Fruit fly (Drosophila melanogaster) whole organism, embryonic: ENCODE measurements around the gene Cyp9f2.

Experiments
- BEAF-32 ChIP-seq: fragments of 200-800 bp; sonication (Bioruptor generic); optimal IDR thresholded peaks from 3 replicates; lab custom pipeline; 2017; ENCODE audit warnings: missing biosample characterization, missing genetic modification characterization, mild to moderate bottlenecking, moderate library complexity, missing genetic modification reagents
- Bteb2 ChIP-seq: fragments of 200-800 bp; sonication (Bioruptor generic); optimal IDR thresholded peaks from 2 replicates; lab custom pipeline; 2016; ENCODE audit warnings: missing biosample characterization, missing genetic modification characterization
- CG12071 ChIP-seq: fragments of 200-800 bp; sonication (Bioruptor generic); optimal IDR thresholded peaks from 3 replicates; lab custom pipeline; 2018; ENCODE audit warnings: missing biosample characterization, mild to moderate bottlenecking, missing genetic modification characterization
- CG12769 ChIP-seq: fragments of 200-800 bp; sonication (Bioruptor generic); optimal IDR thresholded peaks from 2 replicates; lab custom pipeline; 2019; ENCODE audit warnings: missing biosample characterization, mild to moderate bottlenecking, missing genetic modification characterization, moderate library complexity
- CG1603 ChIP-seq: fragments of 200-800 bp; sonication (Bioruptor generic); optimal IDR thresholded peaks from 2 replicates; lab custom pipeline; 2019; ENCODE audit warnings: missing biosample characterization, mild to moderate bottlenecking, missing genetic modification characterization, moderate library complexity
- CG16813 ChIP-seq: fragments of 200-800 bp; sonication (Bioruptor generic); IDR thresholded peaks from 3 replicates; pipeline ENCODE4 v1.3.6; 2022; ENCODE audit warnings: missing biosample characterization, missing genetic modification characterization; ENCODE audit not compliant: partially characterized antibody
- CG17186 ChIP-seq: fragments of 200-800 bp; sonication (Bioruptor generic); optimal IDR thresholded peaks from 3 replicates; lab custom pipeline; 2017; ENCODE audit warnings: missing biosample characterization, missing genetic modification reagents, missing genetic modification characterization
- CG2116 ChIP-seq: fragments of 200-800 bp; sonication (Bioruptor generic); optimal IDR thresholded peaks from 3 replicates; lab custom pipeline; 2018; ENCODE audit warnings: missing biosample characterization, mild to moderate bottlenecking, missing genetic modification characterization
- CG34376 ChIP-seq: fragments of 200-800 bp; sonication (Bioruptor generic); optimal IDR thresholded peaks from 2 replicates; lab custom pipeline; 2018; ENCODE audit warnings: missing biosample characterization, mild to moderate bottlenecking, missing genetic modification characterization
- CG4730 ChIP-seq: fragments of 200-800 bp; sonication (Bioruptor generic); IDR thresholded peaks from 2 replicates; pipeline ENCODE4 v1.3.6; 2022; ENCODE audit warnings: missing biosample characterization, missing genetic modification characterization
- CG7839 ChIP-seq: fragments of 200-800 bp; sonication (Bioruptor generic); optimal IDR thresholded peaks from 3 replicates; lab custom pipeline; 2018; ENCODE audit warnings: missing biosample characterization, mild to moderate bottlenecking, missing genetic modification characterization, moderate library complexity
- CG9797 ChIP-seq: fragments of 200-800 bp; sonication (Bioruptor generic); optimal IDR thresholded peaks from 3 replicates; lab custom pipeline; 2018; ENCODE audit warnings: missing biosample characterization, mild to moderate bottlenecking, missing genetic modification characterization
- Dip3 ChIP-seq: fragments of 200-800 bp; sonication (Bioruptor generic); optimal IDR thresholded peaks from 3 replicates; lab custom pipeline; 2016; ENCODE audit warnings: missing biosample characterization, missing genetic modification characterization
- Dref ChIP-seq: fragments of 200-800 bp; sonication (Bioruptor generic); IDR thresholded peaks from 2 replicates; pipeline ENCODE4 v1.3.6; 2022; ENCODE audit warnings: missing biosample characterization, missing genetic modification characterization
- Drgx ChIP-seq: fragments of 200-800 bp; sonication (Bioruptor generic); IDR thresholded peaks from 2 replicates; pipeline ENCODE4 v1.3.6; 2022; ENCODE audit warnings: missing biosample characterization, missing genetic modification characterization
- E2f2 ChIP-seq: fragments of 200-800 bp; sonication (Bioruptor generic); IDR thresholded peaks from 2 replicates; pipeline ENCODE4 v1.3.6; 2022; ENCODE audit warnings: missing biosample characterization, missing genetic modification characterization
- ERR ChIP-seq: fragments of 200-800 bp; sonication (Bioruptor generic); optimal IDR thresholded peaks from 2 replicates; lab custom pipeline; 2016; ENCODE audit warnings: missing biosample characterization, missing genetic modification characterization
- Eip74EF ChIP-seq, 2 experiments: fragments of 200-800 bp in 1 of 2; fragments of >200 bp in 1 of 2; sonication (Bioruptor generic) in 1 of 2; optimal IDR thresholded peaks; 2 replicates each; lab custom pipeline; 2017 to 2019; ENCODE audit warnings: missing biosample characterization in 2 of 2, missing genetic modification characterization in 2 of 2, mild to moderate bottlenecking in 1 of 2, moderate library complexity in 1 of 2
- Ets65A ChIP-seq: fragments of 200-800 bp; sonication (Bioruptor generic); peaks from one replicate; lab custom pipeline; 2016; ENCODE audit warnings: missing biosample characterization, missing genetic modification characterization
- HLHmδ ChIP-seq: fragments of 200-800 bp; sonication (Bioruptor generic); optimal IDR thresholded peaks from 2 replicates; lab custom pipeline; 2018; ENCODE audit warnings: missing biosample characterization, mild to moderate bottlenecking, missing genetic modification characterization, moderate library complexity
- Hand ChIP-seq: fragments of 200-800 bp; sonication (Bioruptor generic); optimal IDR thresholded peaks from 2 replicates; lab custom pipeline; 2017; ENCODE audit warnings: mild to moderate bottlenecking, missing biosample characterization, missing genetic modification reagents, missing genetic modification characterization
- HmgD ChIP-seq: fragments of 200-800 bp; sonication (Bioruptor generic); optimal IDR thresholded peaks from 3 replicates; lab custom pipeline; 2016; ENCODE audit warnings: missing biosample characterization, missing genetic modification characterization
- MBD-R2 ChIP-seq: fragments of 200-800 bp; sonication (Bioruptor generic); IDR thresholded peaks from 2 replicates; pipeline ENCODE4 v1.3.6; 2022; ENCODE audit warnings: missing biosample characterization, missing genetic modification characterization
- MESR4 ChIP-seq: fragments of 200-800 bp; sonication (Bioruptor generic); optimal IDR thresholded peaks from 2 replicates; lab custom pipeline; 2018; ENCODE audit warnings: missing biosample characterization, mild to moderate bottlenecking, missing genetic modification characterization, moderate library complexity
- Med ChIP-seq: fragments of 200-800 bp; sonication (Bioruptor generic); peaks from one replicate; lab custom pipeline; 2016; ENCODE audit warnings: missing biosample characterization, missing genetic modification characterization, mild to moderate bottlenecking, inconsistent platforms, moderate library complexity
- Myb ChIP-seq: fragments of 200-800 bp; sonication (Bioruptor generic); optimal IDR thresholded peaks from 2 replicates; lab custom pipeline; 2016; ENCODE audit warnings: missing biosample characterization, missing genetic modification characterization
- Neu2 ChIP-seq: fragments of 200-800 bp; sonication (Bioruptor generic); optimal IDR thresholded peaks from 3 replicates; lab custom pipeline; 2016; ENCODE audit warnings: missing biosample characterization, missing genetic modification characterization, borderline replicate concordance
- aop ChIP-seq: fragments of 200-800 bp; sonication (Bioruptor generic); IDR thresholded peaks from 2 replicates; pipeline ENCODE4 v1.3.6; 2022; ENCODE audit warnings: missing biosample characterization, missing genetic modification characterization
- bab2 ChIP-seq: fragments of 200-800 bp; sonication (Bioruptor generic); optimal IDR thresholded peaks from 2 replicates; lab custom pipeline; 2016; ENCODE audit warnings: missing biosample characterization, missing genetic modification characterization
- bbx ChIP-seq: fragments of 200-800 bp; sonication (Bioruptor generic); IDR thresholded peaks from 2 replicates; pipeline ENCODE4 v1.3.6; 2022; ENCODE audit warnings: missing biosample characterization, missing genetic modification characterization; ENCODE audit not compliant: partially characterized antibody
- bigmax ChIP-seq: fragments of 200-800 bp; sonication (Bioruptor generic); optimal IDR thresholded peaks from 2 replicates; lab custom pipeline; 2018; ENCODE audit warnings: missing biosample characterization, mild to moderate bottlenecking, missing genetic modification characterization
- chinmo ChIP-seq: fragments of 200-800 bp; sonication (Bioruptor generic); IDR thresholded peaks from 4 replicates; pipeline ENCODE4 v1.3.6; 2022; ENCODE audit warnings: missing biosample characterization, missing genetic modification characterization; ENCODE audit not compliant: partially characterized antibody
- ci ChIP-seq: fragments of 200-800 bp; sonication (Bioruptor generic); IDR thresholded peaks from 3 replicates; pipeline ENCODE4 v1.3.6; 2022; ENCODE audit warnings: missing biosample characterization, missing genetic modification characterization
- crc ChIP-seq: fragments of 200-800 bp; sonication (Bioruptor generic); optimal IDR thresholded peaks from 2 replicates; lab custom pipeline; 2016; ENCODE audit warnings: missing biosample characterization, missing genetic modification characterization
- crp ChIP-seq, 2 experiments: fragments of 200-800 bp; sonication (Bioruptor generic); optimal IDR thresholded peaks; 2 replicates in 1 of 2; 3 replicates in 1 of 2; lab custom pipeline; 2017; ENCODE audit warnings: missing biosample characterization in 2 of 2, missing genetic modification characterization in 2 of 2, mild to moderate bottlenecking in 1 of 2, moderate library complexity in 1 of 2
- hb ChIP-seq: fragments of 200-800 bp; sonication (Bioruptor generic); IDR thresholded peaks from 3 replicates; pipeline ENCODE4 v1.3.6; 2022; ENCODE audit warnings: missing biosample characterization, missing genetic modification characterization; ENCODE audit not compliant: partially characterized antibody
- her ChIP-seq: fragments of 200-800 bp; sonication (Bioruptor generic); optimal IDR thresholded peaks from 2 replicates; lab custom pipeline; 2016; ENCODE audit warnings: missing biosample characterization, missing genetic modification characterization
- kah ChIP-seq: fragments of 200-800 bp; sonication (Bioruptor generic); optimal IDR thresholded peaks from 2 replicates; lab custom pipeline; 2018; ENCODE audit warnings: missing biosample characterization, mild to moderate bottlenecking, missing genetic modification characterization
- knrl ChIP-seq: fragments of 200-800 bp; sonication (Bioruptor generic); IDR thresholded peaks from 3 replicates; pipeline ENCODE4 v1.3.6; 2022; ENCODE audit warnings: missing biosample characterization, missing genetic modification characterization; ENCODE audit not compliant: partially characterized antibody
- lbe ChIP-seq: fragments of 200-800 bp; sonication (Bioruptor generic); optimal IDR thresholded peaks from 2 replicates; lab custom pipeline; 2016; ENCODE audit warnings: missing biosample characterization, mild to moderate bottlenecking, missing genetic modification characterization
- mld ChIP-seq: fragments of 200-800 bp; sonication (Bioruptor generic); IDR thresholded peaks from 3 replicates; pipeline ENCODE4 v1.3.6; 2022; ENCODE audit warnings: missing biosample characterization, missing genetic modification characterization; ENCODE audit not compliant: partially characterized antibody
- scrt ChIP-seq: fragments of 200-800 bp; sonication (Bioruptor generic); optimal IDR thresholded peaks from 2 replicates; lab custom pipeline; 2018; ENCODE audit warnings: missing biosample characterization, mild to moderate bottlenecking, missing genetic modification characterization, moderate library complexity
- sd ChIP-seq: fragments of 200-800 bp; sonication (Bioruptor generic); optimal IDR thresholded peaks from 3 replicates; lab custom pipeline; 2018; ENCODE audit warnings: missing biosample characterization, mild to moderate bottlenecking, missing genetic modification characterization, moderate library complexity
- sima ChIP-seq: fragments of 200-800 bp; sonication (Bioruptor generic); optimal IDR thresholded peaks from 2 replicates; lab custom pipeline; 2016; ENCODE audit warnings: missing biosample characterization, missing genetic modification characterization
- stwl ChIP-seq: fragments of 200-800 bp; sonication (Bioruptor generic); optimal IDR thresholded peaks from 3 replicates; lab custom pipeline; 2018; ENCODE audit warnings: missing biosample characterization, mild to moderate bottlenecking, missing genetic modification characterization, moderate library complexity
- trem ChIP-seq: fragments of 200-800 bp; optimal IDR thresholded peaks from 3 replicates; lab custom pipeline; 2019; ENCODE audit warnings: missing biosample characterization, mild to moderate bottlenecking, missing genetic modification characterization, moderate library complexity
- zen ChIP-seq: fragments of 200-800 bp; sonication (Bioruptor generic); optimal IDR thresholded peaks from 3 replicates; lab custom pipeline; 2018; ENCODE audit warnings: missing biosample characterization, mild to moderate bottlenecking, missing genetic modification characterization, moderate library complexity
- zfh1 ChIP-seq: fragments of 200-800 bp; sonication (Bioruptor generic); IDR thresholded peaks from 3 replicates; pipeline ENCODE4 v1.3.6; 2022; ENCODE audit warnings: missing biosample characterization, missing genetic modification characterization

Gene Cyp9f2

dm6 chr3R:12401672-12402296 is 4.0 kb downstream of the Cyp9f2 start, which contains the start of gene DNAlig3 (continued):
- TF ChIP-seq hb (GFP tag; lab: Robert Waterston, UW) (0 out of 3 replicates have a peak, but pooled peaks have one; percentile 64), knrl (GFP tag; lab: Robert Waterston, UW) (0 out of 3 replicates have a peak, but pooled peaks have one; percentile 28), Neu2 (GFP tag; lab: Kevin White, UChicago) (no peak), crc (GFP tag; lab: Kevin White, UChicago) (no peak), Eip74EF (GFP tag; optimal IDR thresholded peaks at IDR 0.05; lab: Kevin White, UChicago) (no peak), BEAF-32 (GFP tag; lab: Kevin White, UChicago) (peak; percentile 68), mld (GFP tag; lab: Robert Waterston, UW) (no peak), Hand (GFP tag; lab: Kevin White, UChicago) (no peak), Bteb2 (no peak), CG17186 (peak; percentile 77), stwl (tag; lab: Kevin White, UChicago) (peak; percentile 64), bbx (GFP tag; lab: Robert Waterston, UW) (peak; percentile 63), Dref (peak; percentile 40; the same call in 1 of the 2 replicates), crp (GFP tag; optimal IDR thresholded peaks at IDR 0.05; lab: Kevin White, UChicago) (peak; percentile 33 to 93), CG1603 (tag; lab: Kevin White, UChicago) (peak; percentile 64), aop (GFP tag; lab: Robert Waterston, UW) (no peak), sd (tag; lab: Kevin White, UChicago) (peak; percentile 29), MBD-R2 (GFP tag; lab: Robert Waterston, UW) (peak; percentile 76), MESR4 (GFP tag; lab: Kevin White, UChicago) (peak; percentile 23), CG2116 (GFP tag; lab: Kevin White, UChicago) (peak; percentile 32), bigmax (GFP tag; lab: Kevin White, UChicago) (peak; percentile 8), CG4730 (GFP tag; lab: Robert Waterston, UW) (no peak), CG16813 (GFP tag; lab: Robert Waterston, UW) (peak; percentile 45; the same call in 1 of the 3 replicates), Myb (peak; percentile 95), CG12071 (GFP tag; lab: Kevin White, UChicago) (peak; percentile 44), lbe (GFP tag; lab: Kevin White, UChicago) (no peak), chinmo (0 out of 4 replicates have a peak, but pooled peaks have one; percentile 27), ERR (GFP tag; lab: Kevin White, UChicago) (no peak), bab2 (GFP tag; lab: Kevin White, UChicago) (no peak), kah (peak; percentile 1), E2f2 (GFP tag; lab: Robert Waterston, UW) (peak; percentile 89), zfh1 (no peak), scrt (GFP tag; lab: Kevin White, UChicago) (peak; percentile 53), ci (GFP tag; lab: Robert Waterston, UW) (peak; percentile 49; the same call in 1 of the 3 replicates), sima (GFP tag; lab: Kevin White, UChicago) (no peak), HLHmδ (peak; percentile 65), her (peak; percentile 39), Med (GFP tag; lab: Kevin White, UChicago) (peak; percentile 42), CG7839 (tag; lab: Kevin White, UChicago) (no peak), HmgD (GFP tag; lab: Kevin White, UChicago) (peak; percentile 8), trem (tag; lab: Kevin White, UChicago) (peak; percentile 23), zen (peak; percentile 17), CG12769 (tag; lab: Kevin White, UChicago) (peak; percentile 83), Ets65A (GFP tag; lab: Kevin White, UChicago) (no peak), Dip3 (GFP tag; lab: Kevin White, UChicago) (no peak), Drgx (GFP tag; lab: Robert Waterston, UW) (peak; percentile 49; the same call in 1 of the 2 replicates), CG34376 (GFP tag; lab: Kevin White, UChicago) (peak; percentile 44), CG9797 (GFP tag; lab: Kevin White, UChicago) (peak; percentile 17)
